Fruit fly (Drosophila melanogaster) whole organism, prepupa: ENCODE data around the gene mRpL15.

ENCODE experiments used
- CG31627 ChIP-seq: fragments of 200-800 bp; sonication (Bioruptor generic); optimal IDR thresholded peaks from 3 replicates; lab custom pipeline; 2016; ENCODE audit warnings: missing biosample characterization, missing genetic modification characterization
- CG6163 ChIP-seq: fragments of 200-800 bp; sonication (Bioruptor generic); IDR thresholded peaks from 3 replicates; pipeline ENCODE4 v1.3.6; 2022; ENCODE audit warnings: missing biosample characterization, missing genetic modification characterization
- Eip78C ChIP-seq: fragments of 200-800 bp; sonication (Bioruptor generic); peaks from one replicate; lab custom pipeline; 2016; ENCODE audit warnings: missing biosample characterization, missing genetic modification characterization
- Smox ChIP-seq: fragments of 200-800 bp; sonication (Bioruptor generic); optimal IDR thresholded peaks from 3 replicates; lab custom pipeline; 2016; ENCODE audit warnings: missing biosample characterization, missing genetic modification characterization
- Sox102F ChIP-seq: fragments of 200-800 bp; sonication (Bioruptor generic); optimal IDR thresholded peaks from 2 replicates; lab custom pipeline; 2016; ENCODE audit warnings: missing biosample characterization, mild to moderate bottlenecking, missing genetic modification characterization
- fd85E ChIP-seq: fragments of 200-800 bp; sonication (Bioruptor generic); optimal IDR thresholded peaks from 3 replicates; lab custom pipeline; 2016; ENCODE audit warnings: missing biosample characterization, missing genetic modification characterization
- vri ChIP-seq: fragments of 200-800 bp; sonication (Bioruptor generic); optimal IDR thresholded peaks from 3 replicates; lab custom pipeline; 2016; ENCODE audit warnings: missing biosample characterization, mild to moderate bottlenecking, missing genetic modification characterization

DNA sequence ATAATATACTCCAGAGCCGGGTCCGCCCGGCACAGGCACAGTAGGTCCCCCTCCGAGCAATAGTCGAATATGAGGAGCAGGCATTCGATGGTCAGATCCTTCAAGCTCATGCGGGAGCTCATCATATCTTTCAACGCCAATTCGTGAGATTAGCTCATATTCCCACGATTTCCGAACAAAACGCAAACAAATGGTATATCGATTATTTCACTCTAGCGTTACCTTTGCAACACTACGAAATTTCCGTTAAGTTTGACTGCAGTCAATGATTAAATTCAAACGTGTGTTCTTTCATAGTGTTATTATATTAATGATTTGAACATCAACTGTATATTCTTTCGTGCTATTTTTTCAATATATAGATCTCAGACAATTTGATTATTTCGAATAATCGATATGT, 42.7 kb downstream of the mRpL15 start, which contains the start of gene CG33969:
- no peak for TF ChIP-seq Sox102F (GFP tag; lab: Kevin White, UChicago)
- no peak for TF ChIP-seq fd85E (GFP tag; lab: Kevin White, UChicago)
- peak; percentile 73 for TF ChIP-seq vri (GFP tag; lab: Kevin White, UChicago)
- peak; percentile 77 for TF ChIP-seq Eip78C (GFP tag; lab: Kevin White, UChicago)
- no peak for TF ChIP-seq CG31627 (GFP tag; lab: Kevin White, UChicago)
- TF ChIP-seq Smox (GFP tag; lab: Kevin White, UChicago), result no peak
- TF ChIP-seq CG6163, result no peak
